Fruit fly (Drosophila melanogaster) whole organism, embryonic: Measurements from ENCODE around the gene CG31549.
A peak's percentile ranks its signal among the peaks of the same experiment; 100 is the strongest.

Experiments
- B-H1 ChIP-seq: fragments of 200-800 bp; sonication (Bioruptor generic); IDR thresholded peaks from 3 replicates; pipeline ENCODE4 v1.3.6; 2022; ENCODE audit warnings: missing biosample characterization, missing genetic modification characterization
- C15 ChIP-seq: fragments of 200-800 bp; sonication (Bioruptor generic); IDR thresholded peaks from 3 replicates; pipeline ENCODE4 v1.3.6; 2022; ENCODE audit warnings: missing biosample characterization, missing genetic modification characterization
- CG10321 ChIP-seq: fragments of 200-800 bp; sonication (Bioruptor generic); IDR thresholded peaks from 2 replicates; pipeline ENCODE4 v1.3.6; 2022; ENCODE audit warnings: missing biosample characterization, missing genetic modification characterization
- CG10431 ChIP-seq: fragments of 200-800 bp; sonication (Bioruptor generic); optimal IDR thresholded peaks from 3 replicates; lab custom pipeline; 2018; ENCODE audit warnings: missing biosample characterization, mild to moderate bottlenecking, missing genetic modification characterization
- CG10462 ChIP-seq: fragments of 200-800 bp; sonication (Bioruptor generic); optimal IDR thresholded peaks from 2 replicates; lab custom pipeline; 2016; ENCODE audit warnings: missing biosample characterization, missing genetic modification characterization
- CG10979 ChIP-seq: fragments of 200-800 bp; sonication (Bioruptor generic); optimal IDR thresholded peaks from 2 replicates; lab custom pipeline; 2018; ENCODE audit warnings: missing biosample characterization, mild to moderate bottlenecking, missing genetic modification characterization, moderate library complexity
- CG11085 ChIP-seq: fragments of 200-800 bp; sonication (Bioruptor generic); IDR thresholded peaks from 2 replicates; pipeline ENCODE4 v1.3.6; 2022; ENCODE audit warnings: missing biosample characterization, missing genetic modification characterization
- CG11696 ChIP-seq: fragments of 200-800 bp; sonication (Bioruptor generic); IDR thresholded peaks from 2 replicates; pipeline ENCODE4 v1.3.6; 2022; ENCODE audit warnings: missing biosample characterization, missing genetic modification characterization
- CG13123 ChIP-seq: fragments of 200-800 bp; sonication (Bioruptor generic); optimal IDR thresholded peaks from 2 replicates; lab custom pipeline; 2016; ENCODE audit warnings: missing biosample characterization, missing genetic modification characterization
- CG1647 ChIP-seq: fragments of 200-800 bp; sonication (Bioruptor generic); optimal IDR thresholded peaks from 3 replicates; lab custom pipeline; 2016; ENCODE audit warnings: missing biosample characterization, missing genetic modification characterization
- CG16813 ChIP-seq: fragments of 200-800 bp; sonication (Bioruptor generic); IDR thresholded peaks from 3 replicates; pipeline ENCODE4 v1.3.6; 2022; ENCODE audit warnings: missing biosample characterization, missing genetic modification characterization; ENCODE audit not compliant: partially characterized antibody
- CG30403 ChIP-seq: fragments of 200-800 bp; sonication (Bioruptor generic); optimal IDR thresholded peaks from 3 replicates; lab custom pipeline; 2016; ENCODE audit warnings: missing biosample characterization, missing genetic modification characterization
- CG4424 ChIP-seq: fragments of 200-800 bp; sonication (Bioruptor generic); optimal IDR thresholded peaks from 3 replicates; lab custom pipeline; 2016; ENCODE audit warnings: missing biosample characterization, missing genetic modification characterization
- CG8290 ChIP-seq, 3 experiments: fragments of 200-800 bp; sonication (Bioruptor generic); optimal IDR thresholded peaks; 2 replicates each; lab custom pipeline; 2016 to 2019; ENCODE audit warnings: missing biosample characterization in 3 of 3, missing genetic modification characterization in 3 of 3, mild to moderate bottlenecking in 2 of 3, moderate library complexity in 1 of 3
- CG8359 ChIP-seq: fragments of 200-800 bp; sonication (Bioruptor generic); optimal IDR thresholded peaks from 2 replicates; lab custom pipeline; 2017; ENCODE audit warnings: missing biosample characterization, mild to moderate bottlenecking, missing genetic modification characterization, borderline replicate concordance
- Dip2 ChIP-seq: fragments of 200-800 bp; sonication (Bioruptor generic); IDR thresholded peaks from 2 replicates; pipeline ENCODE4 v1.3.6; 2022; ENCODE audit warnings: missing biosample characterization, missing genetic modification characterization
- H2.0 ChIP-seq: fragments of 200-800 bp; sonication (Bioruptor generic); IDR thresholded peaks from 2 replicates; pipeline ENCODE4 v1.3.6; 2022; ENCODE audit warnings: missing biosample characterization, missing genetic modification characterization
- HLHmδ ChIP-seq: fragments of 200-800 bp; sonication (Bioruptor generic); optimal IDR thresholded peaks from 2 replicates; lab custom pipeline; 2018; ENCODE audit warnings: missing biosample characterization, mild to moderate bottlenecking, missing genetic modification characterization, moderate library complexity
- Hand ChIP-seq: fragments of 200-800 bp; sonication (Bioruptor generic); optimal IDR thresholded peaks from 2 replicates; lab custom pipeline; 2017; ENCODE audit warnings: mild to moderate bottlenecking, missing biosample characterization, missing genetic modification reagents, missing genetic modification characterization
- Hmr ChIP-seq: fragments of 200-800 bp; sonication (Bioruptor generic); optimal IDR thresholded peaks from 3 replicates; lab custom pipeline; 2017; ENCODE audit warnings: mild to moderate bottlenecking, missing biosample characterization, missing genetic modification reagents, missing genetic modification characterization
- Meics ChIP-seq: fragments of 200-800 bp; sonication (Bioruptor generic); optimal IDR thresholded peaks from 2 replicates; lab custom pipeline; 2017; ENCODE audit warnings: missing biosample characterization, mild to moderate bottlenecking, missing genetic modification characterization
- Mes4 ChIP-seq: fragments of 200-800 bp; sonication (Bioruptor generic); optimal IDR thresholded peaks from 2 replicates; lab custom pipeline; 2016; ENCODE audit warnings: missing biosample characterization, missing genetic modification characterization
- Myb ChIP-seq: fragments of 200-800 bp; sonication (Bioruptor generic); optimal IDR thresholded peaks from 2 replicates; lab custom pipeline; 2016; ENCODE audit warnings: missing biosample characterization, missing genetic modification characterization
- NFAT ChIP-seq: fragments of 200-800 bp; sonication (Bioruptor generic); IDR thresholded peaks from 2 replicates; pipeline ENCODE4 v1.3.6; 2022; ENCODE audit warnings: missing biosample characterization, missing genetic modification characterization
- Nf-YB ChIP-seq: fragments of 200-800 bp; sonication (Bioruptor generic); optimal IDR thresholded peaks from 3 replicates; lab custom pipeline; 2019; ENCODE audit warnings: missing biosample characterization, mild to moderate bottlenecking, missing genetic modification characterization, moderate library complexity
- Nf-YC ChIP-seq: fragments of 200-800 bp; optimal IDR thresholded peaks from 3 replicates; lab custom pipeline; 2019; ENCODE audit warnings: missing biosample characterization, mild to moderate bottlenecking, missing genetic modification characterization, moderate library complexity
- ap ChIP-seq: fragments of 200-800 bp; sonication (Bioruptor generic); IDR thresholded peaks from 2 replicates; pipeline ENCODE4 v1.3.6; 2022; ENCODE audit warnings: missing biosample characterization, missing genetic modification characterization
- ash1 ChIP-seq: fragments of 200-800 bp; sonication (Bioruptor generic); optimal IDR thresholded peaks from 2 replicates; lab custom pipeline; 2018; ENCODE audit warnings: missing biosample characterization, mild to moderate bottlenecking, missing genetic modification characterization
- bab2 ChIP-seq: fragments of 200-800 bp; sonication (Bioruptor generic); optimal IDR thresholded peaks from 2 replicates; lab custom pipeline; 2016; ENCODE audit warnings: missing biosample characterization, missing genetic modification characterization
- cwo ChIP-seq: fragments of 200-800 bp; sonication (Bioruptor generic); optimal IDR thresholded peaks from 3 replicates; lab custom pipeline; 2017; ENCODE audit warnings: missing biosample characterization, missing genetic modification characterization, mild to moderate bottlenecking, moderate library complexity, missing genetic modification reagents
- danr ChIP-seq: fragments of 200-800 bp; sonication (Bioruptor generic); IDR thresholded peaks from 2 replicates; pipeline ENCODE4 v1.3.6; 2022; ENCODE audit warnings: missing biosample characterization, missing genetic modification characterization
- dati ChIP-seq: fragments of 200-800 bp; sonication (Bioruptor generic); IDR thresholded peaks from 2 replicates; pipeline ENCODE4 v1.3.6; 2022; ENCODE audit warnings: missing biosample characterization, missing genetic modification characterization
- eyg ChIP-seq: fragments of 200-800 bp; sonication (Bioruptor generic); optimal IDR thresholded peaks from 3 replicates; lab custom pipeline; 2016; ENCODE audit warnings: missing biosample characterization, missing genetic modification characterization
- grau ChIP-seq: fragments of 200-800 bp; optimal IDR thresholded peaks from 3 replicates; lab custom pipeline; 2019; ENCODE audit warnings: missing biosample characterization, mild to moderate bottlenecking, missing genetic modification characterization, moderate library complexity
- gro ChIP-seq: fragments of 200-800 bp; sonication (Bioruptor generic); optimal IDR thresholded peaks from 2 replicates; lab custom pipeline; 2016; ENCODE audit warnings: missing biosample characterization, missing genetic modification characterization
- kni ChIP-seq: fragments of 200-800 bp; sonication (Bioruptor generic); optimal IDR thresholded peaks from 3 replicates; lab custom pipeline; 2017; ENCODE audit warnings: mild to moderate bottlenecking, missing biosample characterization, missing genetic modification reagents, missing genetic modification characterization
- mirr ChIP-seq: fragments of 200-800 bp; sonication (Bioruptor generic); optimal IDR thresholded peaks from 3 replicates; lab custom pipeline; 2018; ENCODE audit warnings: missing biosample characterization, mild to moderate bottlenecking, missing genetic modification characterization
- odd ChIP-seq: fragments of 200-800 bp; sonication (Bioruptor generic); optimal IDR thresholded peaks from 2 replicates; lab custom pipeline; 2017; ENCODE audit warnings: missing biosample characterization, mild to moderate bottlenecking, missing genetic modification characterization
- pan ChIP-seq, 4 experiments: fragments of >200 bp in 3 of 4; fragments of 200-800 bp in 1 of 4; sonication (Bioruptor generic) in 1 of 4; optimal IDR thresholded peaks in 3 of 4; IDR thresholded peaks in 1 of 4; 2 replicates each; pipeline versions ENCODE4 v1.3.6 to Lab custom; 2017 to 2022; ENCODE audit warnings: missing biosample characterization in 2 of 4, missing genetic modification characterization in 2 of 4, mixed read lengths in 1 of 4
- pum ChIP-seq: fragments of 200-800 bp; sonication (Bioruptor generic); optimal IDR thresholded peaks from 2 replicates; lab custom pipeline; 2016; ENCODE audit warnings: missing biosample characterization, missing genetic modification characterization
- ro ChIP-seq: fragments of 200-800 bp; sonication (Bioruptor generic); IDR thresholded peaks from 2 replicates; pipeline ENCODE4 v1.3.6; 2022; ENCODE audit warnings: missing biosample characterization, missing genetic modification characterization
- sim ChIP-seq: fragments of 200-800 bp; sonication (Bioruptor generic); IDR thresholded peaks from 2 replicates; pipeline ENCODE4 v1.3.6; 2022; ENCODE audit warnings: missing biosample characterization, missing genetic modification characterization
- slp2 ChIP-seq: fragments of 200-800 bp; sonication (Bioruptor generic); optimal IDR thresholded peaks from 2 replicates; lab custom pipeline; 2016; ENCODE audit warnings: missing biosample characterization, missing genetic modification characterization
- sna ChIP-seq: fragments of 200-800 bp; sonication (Bioruptor generic); IDR thresholded peaks from 2 replicates; pipeline ENCODE4 v1.3.6; 2022; ENCODE audit warnings: missing biosample characterization, missing genetic modification characterization; ENCODE audit not compliant: partially characterized antibody
- sqz ChIP-seq: fragments of 200-800 bp; sonication (Bioruptor generic); optimal IDR thresholded peaks from 3 replicates; lab custom pipeline; 2018; ENCODE audit warnings: missing biosample characterization, mild to moderate bottlenecking, missing genetic modification characterization
- tin ChIP-seq: fragments of 200-800 bp; sonication (Bioruptor generic); optimal IDR thresholded peaks from 3 replicates; lab custom pipeline; 2016; ENCODE audit warnings: missing biosample characterization, missing genetic modification characterization
- tio ChIP-seq: fragments of 200-800 bp; sonication (Bioruptor generic); optimal IDR thresholded peaks from 2 replicates; lab custom pipeline; 2017; ENCODE audit warnings: missing biosample characterization, missing genetic modification characterization, inconsistent platforms
- twi ChIP-seq: fragments of 200-800 bp; optimal IDR thresholded peaks from 2 replicates; lab custom pipeline; 2019; ENCODE audit warnings: missing biosample characterization, mild to moderate bottlenecking, missing genetic modification characterization, moderate library complexity
- tx ChIP-seq: fragments of 200-800 bp; sonication (Bioruptor generic); optimal IDR thresholded peaks from 2 replicates; lab custom pipeline; 2016; ENCODE audit warnings: missing biosample characterization, missing genetic modification characterization
- vfl ChIP-seq: fragments of 200-800 bp; sonication (Bioruptor generic); optimal IDR thresholded peaks from 2 replicates; lab custom pipeline; 2016; ENCODE audit warnings: missing biosample characterization, missing genetic modification characterization

CG31549 gene

dm6 chr3R:5600361-5601043 is 31.5 kb upstream of the CG31549 start (continued):
- TF ChIP-seq eyg (GFP tag; lab: Kevin White, UChicago) (peak; percentile 14), Meics (GFP tag; lab: Kevin White, UChicago) (peak; percentile 57), H2.0 (no peak), Nf-YC (peak; percentile 53), pum (GFP tag; lab: Kevin White, UChicago) (no peak), CG16813 (GFP tag; lab: Robert Waterston, UW) (no peak), dati (GFP tag; lab: Robert Waterston, UW) (no peak), mirr (peak; percentile 75), pan (optimal IDR thresholded peaks at IDR 0.05; lab: Kevin White, UChicago) (no peak), pan (GFP tag; optimal IDR thresholded peaks at IDR 0.05 in 1 of 2, IDR thresholded peaks at IDR 0.05 in 1 of 2) (no peak), Dip2 (no peak), CG10321 (GFP tag; lab: Robert Waterston, UW) (no peak), sim (no peak), tio (GFP tag; lab: Kevin White, UChicago) (no peak), CG30403 (GFP tag; lab: Kevin White, UChicago) (no peak), odd (GFP tag; lab: Kevin White, UChicago) (peak; percentile 21), CG10979 (tag; lab: Kevin White, UChicago) (no peak), danr (GFP tag; lab: Robert Waterston, UW) (no peak), CG8290 (GFP tag; optimal IDR thresholded peaks at IDR 0.05; lab: Kevin White, UChicago) (no peak), CG8290 (tag; optimal IDR thresholded peaks at IDR 0.05; lab: Kevin White, UChicago) (peak in 1 of 2 experiments; percentile 75), NFAT (GFP tag; lab: Robert Waterston, UW) (no peak), C15 (GFP tag; lab: Robert Waterston, UW) (no peak), twi (tag; lab: Kevin White, UChicago) (peak; percentile 42), sqz (GFP tag; lab: Kevin White, UChicago) (peak; percentile 25), CG13123 (GFP tag; lab: Kevin White, UChicago) (no peak), sna (no peak), tx (GFP tag; lab: Kevin White, UChicago) (no peak), CG10431 (peak; percentile 89), tin (GFP tag; lab: Kevin White, UChicago) (no peak), CG1647 (GFP tag; lab: Kevin White, UChicago) (no peak), CG8359 (GFP tag; lab: Kevin White, UChicago) (no peak), Hmr (GFP tag; lab: Kevin White, UChicago) (peak; percentile 9), Myb (GFP tag; lab: Kevin White, UChicago) (no peak), gro (GFP tag; lab: Kevin White, UChicago) (peak; percentile 49), slp2 (GFP tag; lab: Kevin White, UChicago) (no peak), cwo (GFP tag; lab: Kevin White, UChicago) (peak; percentile 48), B-H1 (GFP tag; lab: Robert Waterston, UW) (no peak), CG4424 (GFP tag; lab: Kevin White, UChicago) (no peak), vfl (GFP tag; lab: Kevin White, UChicago) (no peak), kni (GFP tag; lab: Kevin White, UChicago) (peak; percentile 76), Hand (no peak), bab2 (GFP tag; lab: Kevin White, UChicago) (no peak), ash1 (GFP tag; lab: Kevin White, UChicago) (no peak), CG10462 (GFP tag; lab: Kevin White, UChicago) (no peak), ap (GFP tag; lab: Robert Waterston, UW) (no peak), CG11085 (no peak), ro (GFP tag; lab: Robert Waterston, UW) (no peak), Nf-YB (GFP tag; lab: Kevin White, UChicago) (peak; percentile 1), Mes4 (no peak), grau (tag; lab: Kevin White, UChicago) (no peak), CG11696 (no peak), HLHmδ (peak; percentile 89)
